Worm (Caenorhabditis elegans): ENCODE results near the gene M28.4.
A peak's percentile ranks its signal among the peaks of the same experiment; 100 is the strongest.

The M28.4 gene

ce11 chrII:10656395-10656794 lies 12.9 kb downstream of the M28.4 start:
- TF ChIP-seq nhr-80 (tag; optimal IDR thresholded peaks at IDR 0.05) (peak; percentile 42), ztf-6 (GFP tag; IDR thresholded peaks at IDR 0.05) (no peak)

- peak; percentile 49 for TF ChIP-seq hmg-1.2 (GFP tag; IDR thresholded peaks at IDR 0.05)
- TF ChIP-seq hmg-20 (GFP tag; IDR thresholded peaks at IDR 0.05) = no peak
- no peak for TF ChIP-seq nhr-90 (tag; optimal IDR thresholded peaks at IDR 0.05)
- no peak for TF ChIP-seq aptf-2 (GFP tag; conservative IDR thresholded peaks at IDR 0.05)
- TF ChIP-seq ceh-40 (GFP tag; IDR thresholded peaks at IDR 0.05) = no peak
- no peak for TF ChIP-seq mes-4 (tag; optimal IDR thresholded peaks at IDR 0.05)
- TF ChIP-seq pha-4 (tag; optimal IDR thresholded peaks at IDR 0.05) = no peak
- peak; percentile 80; the same call in 1 of the 2 replicates for TF ChIP-seq madf-3 (GFP tag; IDR thresholded peaks at IDR 0.05)
- TF ChIP-seq F49E8.2 (tag; optimal IDR thresholded peaks at IDR 0.05; ENCODE audit: insufficient read depth) = peak; percentile 70
- TF ChIP-seq egrh-3 (GFP tag; IDR thresholded peaks at IDR 0.05) = no peak
- TF ChIP-seq unc-130 (GFP tag; optimal IDR thresholded peaks at IDR 0.05) = peak; percentile 18
- TF ChIP-seq T07F8.4 (tag; optimal IDR thresholded peaks at IDR 0.05) = no peak
- no peak for TF ChIP-seq lin-40 (tag; optimal IDR thresholded peaks at IDR 0.05)
- no peak; the same call in 1 of the 2 replicates for TF ChIP-seq ceh-100 (GFP tag; IDR thresholded peaks at IDR 0.05)
- peak; percentile 43 for TF ChIP-seq mcd-1 (GFP tag; IDR thresholded peaks at IDR 0.05)
- TF ChIP-seq F10E7.11 (tag; optimal IDR thresholded peaks at IDR 0.05) = no peak
- no peak for TF ChIP-seq ccch-3 (GFP tag; optimal IDR thresholded peaks at IDR 0.05)
- no peak for TF ChIP-seq C17E4.6 (GFP tag; IDR thresholded peaks at IDR 0.05)
- 0 out of 2 replicates have a peak, but pooled peaks have one; percentile 29 for TF ChIP-seq attf-6 (GFP tag; IDR thresholded peaks at IDR 0.05)
- TF ChIP-seq F39B2.1 (GFP tag; IDR thresholded peaks at IDR 0.05) = no peak
- TF ChIP-seq pbrm-1 (GFP tag; IDR thresholded peaks at IDR 0.05) = no peak
- TF ChIP-seq F22D6.2 (tag; optimal IDR thresholded peaks at IDR 0.05) = no peak
- TF ChIP-seq B0261.1 (tag; optimal IDR thresholded peaks at IDR 0.05) = no peak
- no peak for TF ChIP-seq madf-10 (tag; optimal IDR thresholded peaks at IDR 0.05)
- TF ChIP-seq lin-35 (GFP tag; optimal IDR thresholded peaks at IDR 0.05) = no peak
- peak; percentile 13 for TF ChIP-seq tlf-1 (GFP tag; optimal IDR thresholded peaks at IDR 0.05)
- no peak for TF ChIP-seq let-526 (GFP tag; IDR thresholded peaks at IDR 0.05)
- 0 out of 2 replicates have a peak, but pooled peaks have one; percentile 16 for TF ChIP-seq ceh-91 (GFP tag; IDR thresholded peaks at IDR 0.05)
- no peak for TF ChIP-seq Y67H2A.10 (GFP tag; conservative IDR thresholded peaks at IDR 0.05)
- peak; percentile 25; the same call in 1 of the 2 replicates for TF ChIP-seq Y56A3A.18 (GFP tag; IDR thresholded peaks at IDR 0.05)
- no peak for TF ChIP-seq snpc-1.1 (tag; optimal IDR thresholded peaks at IDR 0.05; ENCODE audit: insufficient read depth)
- no peak for TF ChIP-seq hlh-12 (tag; optimal IDR thresholded peaks at IDR 0.05)
- TF ChIP-seq zim-3 (tag; optimal IDR thresholded peaks at IDR 0.05) = no peak
- no peak for TF ChIP-seq sea-2 (GFP tag; IDR thresholded peaks at IDR 0.05)
- TF ChIP-seq madf-8 (GFP tag; conservative IDR thresholded peaks at IDR 0.05) = no peak; the same call in 1 of the 2 replicates
- TF ChIP-seq ztf-26 (tag; optimal IDR thresholded peaks at IDR 0.05) = no peak
- peak; percentile 35 for TF ChIP-seq chd-7 (tag; optimal IDR thresholded peaks at IDR 0.05)
- no peak for TF ChIP-seq ZK185.1 (tag; optimal IDR thresholded peaks at IDR 0.05; ENCODE audit: poor library complexity, severe bottlenecking)
- TF ChIP-seq K12H6.12 (tag; optimal IDR thresholded peaks at IDR 0.05) = no peak
- no peak for TF ChIP-seq T26A5.8 (tag; optimal IDR thresholded peaks at IDR 0.05)
- no peak for TF ChIP-seq akir-1 (GFP tag; optimal IDR thresholded peaks at IDR 0.05)
- TF ChIP-seq cebp-2 (GFP tag; IDR thresholded peaks at IDR 0.05) = 0 out of 2 replicates have a peak, but pooled peaks have one; percentile 72
- no peak for TF ChIP-seq ztf-18 (tag; optimal IDR thresholded peaks at IDR 0.05)
- no peak for TF ChIP-seq snpc-4 (GFP tag; optimal IDR thresholded peaks at IDR 0.05)
- TF ChIP-seq snpc-4 (tag; optimal IDR thresholded peaks at IDR 0.05) = no peak
Observed at ce11 chrII:10657632-10658108, 14.2 kb downstream of the M28.4 start, which contains the start of gene lact-3. Gene lact-3, minus strand, starts transcription at chrII:10657682.
